Worm (Caenorhabditis elegans) whole organism, L1 larva: ENCODE data around the gene snf-3.
"Not testable (repeated sequence)": the region's sequence is repeated elsewhere in the genome, so short reads cannot be mapped to it uniquely, and the experiment has no call there.

ENCODE experiments used
- aha-1 ChIP-seq: fragments of 150-350 bp; optimal IDR thresholded peaks from 2 replicates; lab custom pipeline; 2014; ENCODE audit warnings: missing biosample characterization, missing genetic modification characterization
- alr-1 ChIP-seq: fragments of 200-800 bp; sonication (Bioruptor generic); optimal IDR thresholded peaks from 2 replicates; lab custom pipeline; 2018; ENCODE audit warnings: borderline replicate concordance, mild to moderate bottlenecking, missing genetic modification characterization, missing compliant biosample characterization
- aly-2 ChIP-seq: fragments of 150-350 bp; optimal IDR thresholded peaks from 2 replicates; lab custom pipeline; 2014; ENCODE audit warnings: missing biosample characterization, missing genetic modification characterization
- ama-1 ChIP-seq: fragments of 150-350 bp; optimal IDR thresholded peaks from 2 replicates; lab custom pipeline; 2014
- blmp-1 ChIP-seq: fragments of 150-350 bp; optimal IDR thresholded peaks from 2 replicates; lab custom pipeline; 2014; ENCODE audit warnings: missing biosample characterization, missing genetic modification characterization
- ceh-63 ChIP-seq: fragments of 200-800 bp; sonication (Bioruptor generic); optimal IDR thresholded peaks from 2 replicates; lab custom pipeline; 2018; ENCODE audit warnings: mild to moderate bottlenecking, missing genetic modification characterization, missing compliant biosample characterization
- ceh-8 ChIP-seq: fragments of 200-800 bp; sonication (Bioruptor generic); optimal IDR thresholded peaks from 2 replicates; lab custom pipeline; 2018; ENCODE audit warnings: mild to moderate bottlenecking, missing genetic modification characterization, moderate library complexity, missing compliant biosample characterization
- ces-1 ChIP-seq: fragments of 150-350 bp; optimal IDR thresholded peaks from 2 replicates; lab custom pipeline; 2014; ENCODE audit warnings: missing biosample characterization, missing genetic modification reagents, missing genetic modification characterization
- dsc-1 ChIP-seq: sonication (generic microtip); optimal IDR thresholded peaks from 2 replicates; lab custom pipeline; 2016; ENCODE audit warnings: mild to moderate bottlenecking, missing genetic modification characterization, missing compliant biosample characterization
- efl-1 ChIP-seq, 4 experiments: fragments of 150-350 bp; optimal IDR thresholded peaks in 3 of 4; peaks in 1 of 4; 1 replicate in 1 of 4; 2 replicates in 3 of 4; lab custom pipeline; 2014; ENCODE audit warnings: missing biosample characterization in 2 of 4, missing genetic modification characterization in 2 of 4, missing genetic modification reagents in 2 of 4
- egl-13 ChIP-seq: sonication (generic microtip); optimal IDR thresholded peaks from 2 replicates; lab custom pipeline; 2016; ENCODE audit warnings: missing genotype, missing genetic modification reagents, missing genetic modification characterization, missing compliant biosample characterization
- elt-2 ChIP-seq: sonication (generic microtip); optimal IDR thresholded peaks from 2 replicates; lab custom pipeline; 2016; ENCODE audit warnings: missing genetic modification characterization, mild to moderate bottlenecking, inconsistent platforms, missing compliant biosample characterization, missing genetic modification reagents
- elt-3 ChIP-seq, 6 experiments: fragments of 150-350 bp in 1 of 6; sonication (generic microtip); optimal IDR thresholded peaks; 2 replicates each; lab custom pipeline; 2017 to 2018; ENCODE audit warnings: missing biosample characterization in 6 of 6, missing genetic modification characterization in 6 of 6, inconsistent platforms in 1 of 6
- fkh-10 ChIP-seq: sonication (generic microtip); optimal IDR thresholded peaks from 2 replicates; lab custom pipeline; 2017; ENCODE audit warnings: missing biosample characterization, missing genetic modification reagents, missing genetic modification characterization
- fkh-8 ChIP-seq: sonication (generic microtip); optimal IDR thresholded peaks from 2 replicates; lab custom pipeline; 2016; ENCODE audit warnings: mild to moderate bottlenecking, missing genetic modification characterization, missing compliant biosample characterization
- fos-1 ChIP-seq: fragments of 150-350 bp; optimal IDR thresholded peaks from 2 replicates; lab custom pipeline; 2014; ENCODE audit warnings: missing biosample characterization, missing genetic modification characterization
- grh-1 ChIP-seq: fragments of 200-800 bp; sonication (Bioruptor generic); IDR thresholded peaks from 2 replicates; pipeline ENCODE4 v1.3.6; 2022; ENCODE audit warnings: missing genetic modification reagents, missing genetic modification characterization, missing compliant biosample characterization
- hpl-2 ChIP-seq: fragments of 150-350 bp; optimal IDR thresholded peaks from 2 replicates; lab custom pipeline; 2014; ENCODE audit warnings: missing biosample characterization, missing genetic modification reagents, missing genetic modification characterization
- irx-1 ChIP-seq: sonication (generic microtip); optimal IDR thresholded peaks from 2 replicates; lab custom pipeline; 2016; ENCODE audit warnings: missing genetic modification characterization, missing compliant biosample characterization
- jun-1 ChIP-seq: fragments of 150-350 bp; optimal IDR thresholded peaks from 2 replicates; lab custom pipeline; 2014; ENCODE audit warnings: missing biosample characterization, missing genetic modification reagents, missing genetic modification characterization
- lin-14 ChIP-seq: fragments of 200-800 bp; sonication (Bioruptor generic); optimal IDR thresholded peaks from 2 replicates; lab custom pipeline; 2018; ENCODE audit warnings: mild to moderate bottlenecking, missing genetic modification characterization, moderate library complexity, missing compliant biosample characterization
- lin-35 ChIP-seq, 2 experiments: fragments of 150-350 bp; optimal IDR thresholded peaks; 2 replicates each; lab custom pipeline; 2014; ENCODE audit warnings: missing biosample characterization in 2 of 2, missing genetic modification characterization in 2 of 2, missing genetic modification reagents in 2 of 2
- lin-39 ChIP-seq: fragments of 150-350 bp; optimal IDR thresholded peaks from 2 replicates; lab custom pipeline; 2014; ENCODE audit warnings: missing biosample characterization, missing genetic modification reagents, missing genetic modification characterization
- nhr-11 ChIP-seq: fragments of 150-350 bp; optimal IDR thresholded peaks from 2 replicates; lab custom pipeline; 2014; ENCODE audit warnings: missing biosample characterization, missing genetic modification characterization
- nhr-12 ChIP-seq: sonication (generic microtip); optimal IDR thresholded peaks from 2 replicates; lab custom pipeline; 2017; ENCODE audit warnings: missing biosample characterization, missing genetic modification characterization
- nhr-20 ChIP-seq: sonication (generic microtip); optimal IDR thresholded peaks from 2 replicates; lab custom pipeline; 2016; ENCODE audit warnings: mild to moderate bottlenecking, missing genetic modification characterization, missing compliant biosample characterization
- nhr-28 ChIP-seq: fragments of 150-350 bp; optimal IDR thresholded peaks from 2 replicates; lab custom pipeline; 2014; ENCODE audit warnings: missing biosample characterization, missing genetic modification characterization
- nhr-71 ChIP-seq: sonication (generic microtip); optimal IDR thresholded peaks from 2 replicates; lab custom pipeline; 2016; ENCODE audit warnings: mild to moderate bottlenecking, missing genetic modification characterization, moderate library complexity, missing compliant biosample characterization
- nhr-90 ChIP-seq: sonication (generic microtip); optimal IDR thresholded peaks from 2 replicates; lab custom pipeline; 2016; ENCODE audit warnings: mild to moderate bottlenecking, missing genetic modification characterization, missing compliant biosample characterization; ENCODE audit not compliant: poor library complexity
- pqm-1 ChIP-seq: sonication (generic microtip); optimal IDR thresholded peaks from 3 replicates; lab custom pipeline; 2017; ENCODE audit warnings: missing biosample characterization, missing genetic modification characterization
- skn-1 ChIP-seq: fragments of 150-350 bp; optimal IDR thresholded peaks from 2 replicates; lab custom pipeline; 2014; ENCODE audit warnings: missing biosample characterization, missing genetic modification characterization
- snpc-4 ChIP-seq: fragments of 150-350 bp; optimal IDR thresholded peaks from 2 replicates; lab custom pipeline; 2014; ENCODE audit warnings: missing biosample characterization, missing genetic modification characterization
- sptf-1 ChIP-seq: fragments of 150-350 bp; optimal IDR thresholded peaks from 2 replicates; lab custom pipeline; 2014; ENCODE audit warnings: missing biosample characterization, missing genetic modification characterization
- swsn-7 ChIP-seq: sonication (generic microtip); optimal IDR thresholded peaks from 2 replicates; lab custom pipeline; 2016; ENCODE audit warnings: missing genetic modification characterization, missing compliant biosample characterization
- tlp-1 ChIP-seq: fragments of 150-350 bp; optimal IDR thresholded peaks from 2 replicates; lab custom pipeline; 2014; ENCODE audit warnings: missing biosample characterization, missing genetic modification characterization
- unc-30 ChIP-seq: sonication (generic microtip); optimal IDR thresholded peaks from 2 replicates; lab custom pipeline; 2017; ENCODE audit warnings: missing biosample characterization, missing genetic modification characterization
- unc-62 ChIP-seq: fragments of 150-350 bp; optimal IDR thresholded peaks from 2 replicates; lab custom pipeline; 2014; ENCODE audit warnings: missing biosample characterization, missing genetic modification reagents, missing genetic modification characterization
- unc-86 ChIP-seq: sonication (generic microtip); optimal IDR thresholded peaks from 2 replicates; lab custom pipeline; 2016; ENCODE audit warnings: missing genetic modification characterization, missing compliant biosample characterization
- xbp-1 ChIP-seq: sonication (generic microtip); optimal IDR thresholded peaks from 2 replicates; lab custom pipeline; 2016; ENCODE audit warnings: missing genetic modification characterization, missing compliant biosample characterization
- ztf-4 ChIP-seq: fragments of 150-350 bp; optimal IDR thresholded peaks from 2 replicates; lab custom pipeline; 2014; ENCODE audit warnings: missing biosample characterization, missing genetic modification characterization

The snf-3 gene

DNA sequence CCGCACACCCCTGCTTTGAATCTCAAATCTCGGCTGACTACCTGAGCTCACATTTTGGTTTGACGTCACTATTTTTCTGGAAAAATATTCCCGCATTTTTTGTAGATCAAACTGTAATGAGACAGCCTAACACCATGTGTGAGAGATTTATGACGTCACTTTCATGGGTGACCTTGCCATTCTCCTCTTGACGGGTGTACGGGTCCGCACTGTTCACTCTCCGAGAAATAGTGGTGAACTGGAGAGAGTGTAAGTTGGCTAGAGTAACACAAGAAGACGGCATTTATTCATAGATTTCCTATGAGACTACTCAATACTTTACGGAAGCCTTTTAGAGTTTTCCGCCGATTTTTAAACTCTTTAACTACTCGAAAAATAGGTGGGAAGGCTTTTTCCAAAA is 37.1 kb upstream of the snf-3 start, which contains the start of gene K02E7.7:
K02E7.7 (plus strand) TSS at position 301 of the 400 bp plus-strand sequence.
- TF ChIP-seq aly-2 (tag; lab: Kevin White, UChicago); efl-1 (optimal IDR thresholded peaks at IDR 0.05; lab: Kevin White, UChicago); efl-1 (GFP tag; optimal IDR thresholded peaks at IDR 0.05 in 1 of 2; lab: Kevin White, UChicago); swsn-7 (tag; lab: Kevin White, UChicago): not testable (repeated sequence)

DNA sequence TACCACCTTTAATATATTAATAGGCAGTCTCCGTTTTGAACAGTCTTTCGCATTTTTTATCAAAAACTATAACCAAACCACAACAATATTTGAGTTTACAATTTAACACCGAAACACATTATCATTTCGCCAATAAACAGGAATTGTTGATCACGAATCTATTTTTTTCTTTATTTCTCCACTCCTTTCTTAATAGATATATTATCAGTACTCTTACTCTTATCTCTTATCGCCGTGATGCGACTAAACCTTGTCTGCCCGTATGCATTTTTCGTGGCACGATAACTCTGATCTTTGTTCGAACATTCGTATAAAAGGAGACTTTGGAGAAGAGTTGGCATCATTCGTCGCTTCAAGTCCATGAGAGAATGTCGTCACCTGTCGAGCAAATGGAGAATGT is 35.0 kb upstream of the snf-3 start:
- TF ChIP-seq ztf-4 (tag; lab: Kevin White, UChicago) (no peak), elt-2 (tag; lab: Kevin White, UChicago) (peak; percentile 99), lin-39 (tag; lab: Kevin White, UChicago) (no peak), nhr-90 (peak; percentile 3), pqm-1 (tag; lab: Kevin White, UChicago) (peak; percentile 2), nhr-28 (tag; lab: Kevin White, UChicago) (no peak), lin-14 (GFP tag; lab: Kevin White, UChicago) (peak; percentile 46), nhr-71 (peak; percentile 51), hpl-2 (no peak), nhr-20 (tag; lab: Kevin White, UChicago) (peak; percentile 45), tlp-1 (no peak), skn-1 (tag; lab: Kevin White, UChicago) (no peak), elt-3 (tag; optimal IDR thresholded peaks at IDR 0.05; lab: Kevin White, UChicago) (peak in 5 of 6 experiments; percentile 9 to 71 (median 41))

DNA sequence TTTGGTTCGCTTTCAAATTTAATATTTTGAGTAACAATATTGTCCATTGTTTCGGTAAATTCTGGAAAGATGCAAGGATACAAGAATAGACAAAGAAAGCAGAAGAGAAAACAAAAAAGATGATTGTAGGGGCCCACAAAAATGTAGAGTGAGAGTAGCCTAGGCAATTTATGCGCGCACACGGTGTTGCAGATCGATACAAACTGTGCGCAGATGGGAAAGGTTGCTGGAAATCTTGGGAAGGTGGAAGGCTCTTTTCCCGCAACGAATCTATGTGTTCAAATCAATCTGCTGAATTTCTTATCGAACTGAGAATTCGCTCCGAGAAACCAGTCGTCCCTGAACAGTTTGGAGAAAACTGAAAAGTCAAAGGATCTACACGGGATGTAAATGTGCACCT is 31.1 kb upstream of the snf-3 start, which contains the start of gene btb-10:
btb-10 (minus strand) TSS at position 101 of the 400 bp plus-strand sequence.
- not testable (repeated sequence) for TF ChIP-seq ceh-8 (GFP tag; lab: Kevin White, UChicago); xbp-1 (tag; lab: Kevin White, UChicago); lin-39 (tag; lab: Kevin White, UChicago)

DNA sequence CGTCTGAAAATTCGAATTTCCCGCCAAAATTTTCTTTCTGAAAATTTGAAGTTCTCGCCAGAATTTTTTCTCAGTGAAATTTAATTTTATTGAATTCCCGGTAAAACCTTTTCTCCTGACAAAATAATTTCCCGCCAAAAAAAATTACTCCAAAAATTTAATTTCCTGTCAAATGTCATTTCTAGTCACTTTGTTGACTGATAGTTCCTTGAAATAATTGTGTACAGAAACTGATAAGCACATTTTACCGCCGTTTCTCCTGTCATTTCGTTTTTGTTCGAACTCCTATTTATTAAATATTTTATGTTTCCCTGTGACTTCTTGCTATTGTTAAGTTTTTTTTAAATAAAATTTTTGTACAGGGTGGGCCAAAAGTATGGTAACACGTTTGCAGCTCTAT is 27.9 kb upstream of the snf-3 start:
- no peak for TF ChIP-seq grh-1 (GFP tag; lab: Robert Waterston, UW)
- TF ChIP-seq egl-13, result no peak
- no peak for TF ChIP-seq ceh-8 (GFP tag; lab: Kevin White, UChicago)
- no peak for TF ChIP-seq blmp-1 (tag; lab: Kevin White, UChicago)
- TF ChIP-seq xbp-1 (tag; lab: Kevin White, UChicago), result no peak
- no peak for TF ChIP-seq irx-1 (tag; lab: Kevin White, UChicago)
- no peak for TF ChIP-seq efl-1 (optimal IDR thresholded peaks at IDR 0.05; lab: Kevin White, UChicago)
- TF ChIP-seq efl-1 (GFP tag; optimal IDR thresholded peaks at IDR 0.05 in 1 of 2; lab: Kevin White, UChicago), result no peak
- TF ChIP-seq alr-1 (tag; lab: Kevin White, UChicago), result no peak
- TF ChIP-seq lin-35 (GFP tag; optimal IDR thresholded peaks at IDR 0.05; lab: Kevin White, UChicago), result no peak
- no peak for TF ChIP-seq dsc-1 (tag; lab: Kevin White, UChicago)
- TF ChIP-seq nhr-71, result no peak
- no peak for TF ChIP-seq nhr-12 (tag; lab: Kevin White, UChicago)
- no peak for TF ChIP-seq ceh-63 (GFP tag; lab: Kevin White, UChicago)
- no peak for TF ChIP-seq snpc-4 (tag; lab: Kevin White, UChicago)
- no peak for TF ChIP-seq nhr-90
- TF ChIP-seq jun-1, result no peak
- no peak for TF ChIP-seq fkh-10

DNA sequence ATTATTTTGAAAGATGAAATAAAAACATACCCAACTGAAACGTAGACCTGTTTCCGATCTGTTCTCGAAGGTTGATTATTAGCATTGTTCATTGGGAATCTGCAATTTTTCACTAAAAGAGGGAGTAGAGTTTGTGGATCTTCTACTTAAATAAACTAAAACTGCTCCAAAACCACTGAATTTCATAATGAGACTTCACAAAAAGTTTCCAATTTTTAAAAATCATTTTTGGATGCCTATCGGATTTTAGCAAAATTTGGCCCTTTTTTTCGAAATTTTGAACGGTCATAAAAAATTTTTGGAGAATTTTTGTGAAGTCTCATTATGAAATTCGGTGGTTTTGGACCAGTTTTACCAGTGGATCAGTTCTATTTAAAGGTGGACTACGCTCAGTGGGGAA is 24.9 kb upstream of the snf-3 start, which contains the start of gene K02E7.10:
K02E7.10 (minus strand) TSS at position 101 of the 400 bp plus-strand sequence.
- TF ChIP-seq tlp-1 (no peak), unc-62 (GFP tag; lab: Kevin White, UChicago) (no peak), aha-1 (no peak), nhr-71 (no peak), elt-3 (tag; optimal IDR thresholded peaks at IDR 0.05; lab: Kevin White, UChicago) (no peak), sptf-1 (tag; lab: Kevin White, UChicago) (no peak), unc-86 (tag; lab: Kevin White, UChicago) (no peak), grh-1 (GFP tag; lab: Robert Waterston, UW) (no peak), ces-1 (no peak), blmp-1 (tag; lab: Kevin White, UChicago) (no peak), fkh-8 (tag; lab: Kevin White, UChicago) (no peak), fos-1 (no peak), unc-30 (tag; lab: Kevin White, UChicago) (no peak), ztf-4 (tag; lab: Kevin White, UChicago) (no peak), nhr-11 (tag; lab: Kevin White, UChicago) (no peak), ama-1 (lab: Kevin White, UChicago) (no peak)
